Worm (Caenorhabditis elegans) whole organism, L1 larva: ENCODE results near the gene nhr-87.
A peak's percentile ranks its signal among the peaks of the same experiment; 100 is the strongest.

Experiments used
- C16A3.4 ChIP-seq: fragments of 150-350 bp; optimal IDR thresholded peaks from 2 replicates; lab custom pipeline; 2014; ENCODE audit warnings: missing biosample characterization, missing genetic modification characterization
- Y116A8C.19 ChIP-seq: sonication (generic microtip); optimal IDR thresholded peaks from 2 replicates; lab custom pipeline; 2016; ENCODE audit warnings: missing compliant biosample characterization, missing genetic modification characterization, borderline replicate concordance
- aha-1 ChIP-seq: fragments of 150-350 bp; optimal IDR thresholded peaks from 2 replicates; lab custom pipeline; 2014; ENCODE audit warnings: missing biosample characterization, missing genetic modification characterization
- aly-2 ChIP-seq: fragments of 150-350 bp; optimal IDR thresholded peaks from 2 replicates; lab custom pipeline; 2014; ENCODE audit warnings: missing biosample characterization, missing genetic modification characterization
- ama-1 ChIP-seq: fragments of 150-350 bp; optimal IDR thresholded peaks from 2 replicates; lab custom pipeline; 2014
- blmp-1 ChIP-seq: fragments of 150-350 bp; optimal IDR thresholded peaks from 2 replicates; lab custom pipeline; 2014; ENCODE audit warnings: missing biosample characterization, missing genetic modification characterization
- ceh-82 ChIP-seq, 3 experiments: fragments of 150-350 bp in 1 of 3; sonication (generic microtip) in 2 of 3; optimal IDR thresholded peaks; 2 replicates each; lab custom pipeline; 2014 to 2017; ENCODE audit warnings: missing biosample characterization in 3 of 3, missing genetic modification characterization in 3 of 3
- dpl-1 ChIP-seq, 3 experiments: fragments of 150-350 bp in 2 of 3; sonication (generic microtip) in 1 of 3; optimal IDR thresholded peaks; 2 replicates each; lab custom pipeline; 2014 to 2017; ENCODE audit warnings: missing biosample characterization in 3 of 3, missing genetic modification characterization in 3 of 3, missing genetic modification reagents in 3 of 3
- dsc-1 ChIP-seq: sonication (generic microtip); optimal IDR thresholded peaks from 2 replicates; lab custom pipeline; 2016; ENCODE audit warnings: mild to moderate bottlenecking, missing genetic modification characterization, missing compliant biosample characterization
- efl-1 ChIP-seq, 4 experiments: fragments of 150-350 bp; optimal IDR thresholded peaks in 3 of 4; peaks in 1 of 4; 1 replicate in 1 of 4; 2 replicates in 3 of 4; lab custom pipeline; 2014; ENCODE audit warnings: missing biosample characterization in 2 of 4, missing genetic modification characterization in 2 of 4, missing genetic modification reagents in 2 of 4
- efl-3 ChIP-seq: fragments of 200-800 bp; sonication (Bioruptor generic); optimal IDR thresholded peaks from 2 replicates; lab custom pipeline; 2018; ENCODE audit warnings: mild to moderate bottlenecking, missing genetic modification characterization, missing compliant biosample characterization
- elt-3 ChIP-seq, 6 experiments: fragments of 150-350 bp in 1 of 6; sonication (generic microtip); optimal IDR thresholded peaks; 2 replicates each; lab custom pipeline; 2017 to 2018; ENCODE audit warnings: missing biosample characterization in 6 of 6, missing genetic modification characterization in 6 of 6, inconsistent platforms in 1 of 6
- ets-5 ChIP-seq: fragments of 200-800 bp; sonication (Bioruptor generic); IDR thresholded peaks from 2 replicates; pipeline ENCODE4 v1.3.6; 2022; ENCODE audit warnings: missing genetic modification characterization, missing compliant biosample characterization
- fkh-8 ChIP-seq: sonication (generic microtip); optimal IDR thresholded peaks from 2 replicates; lab custom pipeline; 2016; ENCODE audit warnings: mild to moderate bottlenecking, missing genetic modification characterization, missing compliant biosample characterization
- fos-1 ChIP-seq: fragments of 150-350 bp; optimal IDR thresholded peaks from 2 replicates; lab custom pipeline; 2014; ENCODE audit warnings: missing biosample characterization, missing genetic modification characterization
- grh-1 ChIP-seq: fragments of 200-800 bp; sonication (Bioruptor generic); IDR thresholded peaks from 2 replicates; pipeline ENCODE4 v1.3.6; 2022; ENCODE audit warnings: missing genetic modification reagents, missing genetic modification characterization, missing compliant biosample characterization
- jun-1 ChIP-seq: fragments of 150-350 bp; optimal IDR thresholded peaks from 2 replicates; lab custom pipeline; 2014; ENCODE audit warnings: missing biosample characterization, missing genetic modification reagents, missing genetic modification characterization
- lin-14 ChIP-seq: fragments of 200-800 bp; sonication (Bioruptor generic); optimal IDR thresholded peaks from 2 replicates; lab custom pipeline; 2018; ENCODE audit warnings: mild to moderate bottlenecking, missing genetic modification characterization, moderate library complexity, missing compliant biosample characterization
- lin-35 ChIP-seq, 2 experiments: fragments of 150-350 bp; optimal IDR thresholded peaks; 2 replicates each; lab custom pipeline; 2014; ENCODE audit warnings: missing biosample characterization in 2 of 2, missing genetic modification characterization in 2 of 2, missing genetic modification reagents in 2 of 2
- lir-3 ChIP-seq: sonication (generic microtip); optimal IDR thresholded peaks from 2 replicates; lab custom pipeline; 2016; ENCODE audit warnings: mild to moderate bottlenecking, missing genetic modification characterization, moderate library complexity, missing compliant biosample characterization; ENCODE audit not compliant: poor library complexity
- lsy-2 ChIP-seq, 2 experiments: fragments of 150-350 bp; optimal IDR thresholded peaks; 2 replicates each; lab custom pipeline; 2014; ENCODE audit warnings: missing biosample characterization in 2 of 2, missing genetic modification characterization in 2 of 2
- mdl-1 ChIP-seq, 2 experiments: fragments of 150-350 bp; optimal IDR thresholded peaks; 2 replicates each; lab custom pipeline; 2014 to 2017; ENCODE audit warnings: missing biosample characterization in 2 of 2, missing genetic modification characterization in 2 of 2, inconsistent platforms in 1 of 2
- mep-1 ChIP-seq: fragments of 150-350 bp; optimal IDR thresholded peaks from 2 replicates; lab custom pipeline; 2014; ENCODE audit warnings: missing biosample characterization, missing genetic modification characterization
- nhr-12 ChIP-seq: sonication (generic microtip); optimal IDR thresholded peaks from 2 replicates; lab custom pipeline; 2017; ENCODE audit warnings: missing biosample characterization, missing genetic modification characterization
- nhr-20 ChIP-seq: sonication (generic microtip); optimal IDR thresholded peaks from 2 replicates; lab custom pipeline; 2016; ENCODE audit warnings: mild to moderate bottlenecking, missing genetic modification characterization, missing compliant biosample characterization
- nhr-237 ChIP-seq: fragments of 150-350 bp; optimal IDR thresholded peaks from 2 replicates; lab custom pipeline; 2014; ENCODE audit warnings: missing biosample characterization, missing genetic modification characterization
- nhr-28 ChIP-seq: fragments of 150-350 bp; optimal IDR thresholded peaks from 2 replicates; lab custom pipeline; 2014; ENCODE audit warnings: missing biosample characterization, missing genetic modification characterization
- nhr-47 ChIP-seq: sonication (generic microtip); optimal IDR thresholded peaks from 2 replicates; lab custom pipeline; 2016; ENCODE audit warnings: mild to moderate bottlenecking, missing genetic modification characterization, moderate library complexity, missing compliant biosample characterization
- nhr-71 ChIP-seq: sonication (generic microtip); optimal IDR thresholded peaks from 2 replicates; lab custom pipeline; 2016; ENCODE audit warnings: mild to moderate bottlenecking, missing genetic modification characterization, moderate library complexity, missing compliant biosample characterization
- nhr-76 ChIP-seq: sonication (generic microtip); optimal IDR thresholded peaks from 2 replicates; lab custom pipeline; 2017; ENCODE audit warnings: missing biosample characterization, missing genetic modification characterization
- nhr-85 ChIP-seq: sonication (generic microtip); peaks from one replicate; lab custom pipeline; 2016; ENCODE audit warnings: missing genetic modification characterization, inconsistent platforms, missing compliant biosample characterization
- nhr-90 ChIP-seq: sonication (generic microtip); optimal IDR thresholded peaks from 2 replicates; lab custom pipeline; 2016; ENCODE audit warnings: mild to moderate bottlenecking, missing genetic modification characterization, missing compliant biosample characterization; ENCODE audit not compliant: poor library complexity
- skn-1 ChIP-seq: fragments of 150-350 bp; optimal IDR thresholded peaks from 2 replicates; lab custom pipeline; 2014; ENCODE audit warnings: missing biosample characterization, missing genetic modification characterization
- snu-23 ChIP-seq: sonication (generic microtip); optimal IDR thresholded peaks from 2 replicates; lab custom pipeline; 2016; ENCODE audit warnings: missing genetic modification characterization, missing compliant biosample characterization
- sptf-1 ChIP-seq: fragments of 150-350 bp; optimal IDR thresholded peaks from 2 replicates; lab custom pipeline; 2014; ENCODE audit warnings: missing biosample characterization, missing genetic modification characterization
- swsn-7 ChIP-seq: sonication (generic microtip); optimal IDR thresholded peaks from 2 replicates; lab custom pipeline; 2016; ENCODE audit warnings: missing genetic modification characterization, missing compliant biosample characterization
- tbx-2 ChIP-seq: sonication (generic microtip); optimal IDR thresholded peaks from 2 replicates; lab custom pipeline; 2016; ENCODE audit warnings: missing genetic modification characterization, missing compliant biosample characterization
- tlp-1 ChIP-seq: fragments of 150-350 bp; optimal IDR thresholded peaks from 2 replicates; lab custom pipeline; 2014; ENCODE audit warnings: missing biosample characterization, missing genetic modification characterization
- unc-62 ChIP-seq: fragments of 150-350 bp; optimal IDR thresholded peaks from 2 replicates; lab custom pipeline; 2014; ENCODE audit warnings: missing biosample characterization, missing genetic modification reagents, missing genetic modification characterization
- unc-98 ChIP-seq: fragments of 200-800 bp; sonication (Bioruptor generic); IDR thresholded peaks from 2 replicates; pipeline ENCODE4 v1.3.6; 2022; ENCODE audit warnings: missing genetic modification characterization, missing compliant biosample characterization
- vab-15 ChIP-seq: sonication (generic microtip); optimal IDR thresholded peaks from 2 replicates; lab custom pipeline; 2017; ENCODE audit warnings: missing genotype, mild to moderate bottlenecking, missing genetic modification characterization, missing compliant biosample characterization
- xbp-1 ChIP-seq: sonication (generic microtip); optimal IDR thresholded peaks from 2 replicates; lab custom pipeline; 2016; ENCODE audit warnings: missing genetic modification characterization, missing compliant biosample characterization
- ztf-4 ChIP-seq: fragments of 150-350 bp; optimal IDR thresholded peaks from 2 replicates; lab custom pipeline; 2014; ENCODE audit warnings: missing biosample characterization, missing genetic modification characterization

nhr-87 gene

DNA sequence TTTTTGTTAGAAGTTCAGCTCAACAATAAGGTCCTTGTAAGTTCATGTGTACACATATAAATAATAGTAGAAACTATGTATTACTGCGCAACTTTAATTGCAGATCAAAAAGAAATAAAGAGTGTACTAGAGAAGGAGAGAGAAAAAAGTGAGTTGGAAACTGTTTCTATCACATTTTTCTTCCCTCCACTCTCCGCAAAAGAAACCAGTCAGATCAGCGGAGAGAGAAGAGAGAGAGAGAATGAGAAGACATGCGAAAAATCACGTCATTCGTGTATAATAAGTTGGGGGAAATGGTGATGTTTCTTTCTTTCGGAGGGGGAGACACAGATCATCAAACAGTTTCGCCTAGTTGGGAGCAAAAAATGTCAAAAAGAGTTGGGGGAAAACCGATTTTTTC is 31.5 kb downstream of the nhr-87 start:
- TF ChIP-seq nhr-12 (tag; lab: Kevin White, UChicago), result no peak
- no peak for TF ChIP-seq xbp-1 (tag; lab: Kevin White, UChicago)
- TF ChIP-seq lin-35 (GFP tag; optimal IDR thresholded peaks at IDR 0.05; lab: Kevin White, UChicago), result peak in 1 of 2 experiments; percentile 63
- no peak for TF ChIP-seq nhr-28
- no peak for TF ChIP-seq aly-2 (tag; lab: Kevin White, UChicago)
- TF ChIP-seq dpl-1 (GFP tag; optimal IDR thresholded peaks at IDR 0.05; lab: Kevin White, UChicago), result peak in 1 of 3 experiments; percentile 25
- peak; percentile 93 for TF ChIP-seq blmp-1 (tag; lab: Kevin White, UChicago)
- TF ChIP-seq nhr-237 (tag; lab: Kevin White, UChicago), result peak; percentile 37
- peak; percentile 45 for TF ChIP-seq mep-1
- no peak for TF ChIP-seq aha-1
- TF ChIP-seq nhr-20 (tag; lab: Kevin White, UChicago), result peak; percentile 66
- no peak for TF ChIP-seq dsc-1
- peak; percentile 77 for TF ChIP-seq nhr-85 (tag; lab: Kevin White, UChicago)
- TF ChIP-seq ztf-4 (tag; lab: Kevin White, UChicago), result no peak
- TF ChIP-seq skn-1, result peak; percentile 14
- TF ChIP-seq snu-23 (GFP tag; lab: Kevin White, UChicago), result peak; percentile 71
- no peak for TF ChIP-seq unc-62 (GFP tag; lab: Kevin White, UChicago)
- peak in 1 of 2 experiments; percentile 9 for TF ChIP-seq efl-1 (optimal IDR thresholded peaks at IDR 0.05; lab: Kevin White, UChicago)
- peak in 1 of 2 experiments; percentile 81 for TF ChIP-seq efl-1 (GFP tag; optimal IDR thresholded peaks at IDR 0.05 in 1 of 2; lab: Kevin White, UChicago)
- TF ChIP-seq Y116A8C.19, result no peak
- TF ChIP-seq fkh-8 (tag; lab: Kevin White, UChicago), result no peak
- no peak for TF ChIP-seq tlp-1 (tag; lab: Kevin White, UChicago)
- TF ChIP-seq nhr-47 (tag; lab: Kevin White, UChicago), result peak; percentile 24
- no peak for TF ChIP-seq sptf-1 (tag; lab: Kevin White, UChicago)
- no peak for TF ChIP-seq unc-98 (GFP tag; lab: Robert Waterston, UW)
- TF ChIP-seq ceh-82 (tag; optimal IDR thresholded peaks at IDR 0.05; lab: Kevin White, UChicago), result peak in 1 of 3 experiments; percentile 21
- TF ChIP-seq nhr-90 (tag; lab: Kevin White, UChicago), result peak; percentile 12
- no peak for TF ChIP-seq ets-5 (GFP tag; lab: Robert Waterston, UW)
- TF ChIP-seq vab-15, result no peak
- peak; percentile 63 for TF ChIP-seq jun-1 (tag; lab: Kevin White, UChicago)
- no peak for TF ChIP-seq efl-3 (GFP tag; lab: Kevin White, UChicago)
- TF ChIP-seq tbx-2 (tag; lab: Kevin White, UChicago), result peak; percentile 11
- peak; percentile 73 for TF ChIP-seq lin-14
- no peak; the same call in 1 of the 2 replicates for TF ChIP-seq grh-1
- TF ChIP-seq swsn-7 (tag; lab: Kevin White, UChicago), result peak; percentile 27
- no peak for TF ChIP-seq nhr-76 (tag; lab: Kevin White, UChicago)
- TF ChIP-seq elt-3 (tag; optimal IDR thresholded peaks at IDR 0.05; lab: Kevin White, UChicago), result peak in 2 of 6 experiments; percentile 31 to 75
- peak; percentile 54 for TF ChIP-seq nhr-71 (tag; lab: Kevin White, UChicago)
- TF ChIP-seq mdl-1 (tag; optimal IDR thresholded peaks at IDR 0.05; lab: Kevin White, UChicago), result peak in 1 of 2 experiments; percentile 30
- TF ChIP-seq C16A3.4 (tag; lab: Kevin White, UChicago), result peak; percentile 18
- peak; percentile 16 for TF ChIP-seq lir-3 (tag; lab: Kevin White, UChicago)
- no peak for TF ChIP-seq ama-1 (lab: Kevin White, UChicago)
- TF ChIP-seq fos-1, result peak; percentile 65
- peak; percentile 17 to 65 for TF ChIP-seq lsy-2 (tag; optimal IDR thresholded peaks at IDR 0.05; lab: Kevin White, UChicago)

DNA sequence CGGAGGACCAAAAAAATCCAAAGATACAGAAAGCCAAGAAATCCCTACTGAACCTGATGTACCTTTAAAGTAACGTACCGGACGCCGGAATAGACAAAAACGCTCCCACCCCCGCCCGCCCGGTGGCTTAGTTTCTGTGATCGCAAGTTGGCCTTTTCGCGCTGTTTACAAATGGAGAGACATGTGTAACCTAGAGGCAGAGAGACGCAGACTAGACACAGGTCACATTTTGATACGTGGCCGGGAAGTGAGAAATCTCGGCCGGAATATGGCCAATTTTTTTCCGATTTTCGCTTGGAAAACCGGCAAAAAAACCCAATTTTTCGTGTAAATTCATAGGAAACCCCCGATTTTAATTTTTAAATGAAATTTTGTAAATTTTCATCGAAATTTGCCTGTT is 33.2 kb downstream of the nhr-87 start:
- TF ChIP-seq efl-1 (optimal IDR thresholded peaks at IDR 0.05; lab: Kevin White, UChicago) (no peak), efl-1 (GFP tag; optimal IDR thresholded peaks at IDR 0.05 in 1 of 2; lab: Kevin White, UChicago) (peak in 1 of 2 experiments; percentile 3), grh-1 (no peak), lin-14 (peak; percentile 34), blmp-1 (tag; lab: Kevin White, UChicago) (peak; percentile 28), mdl-1 (tag; optimal IDR thresholded peaks at IDR 0.05; lab: Kevin White, UChicago) (peak in 1 of 2 experiments; percentile 21), lsy-2 (tag; optimal IDR thresholded peaks at IDR 0.05; lab: Kevin White, UChicago) (peak in 1 of 2 experiments; percentile 14), nhr-85 (tag; lab: Kevin White, UChicago) (no peak), aly-2 (tag; lab: Kevin White, UChicago) (no peak), elt-3 (tag; optimal IDR thresholded peaks at IDR 0.05; lab: Kevin White, UChicago) (peak in 1 of 6 experiments; percentile 17), lin-35 (GFP tag; optimal IDR thresholded peaks at IDR 0.05; lab: Kevin White, UChicago) (peak in 1 of 2 experiments; percentile 25), xbp-1 (tag; lab: Kevin White, UChicago) (no peak)
